Worm (Caenorhabditis elegans) whole organism, L4 larva: ENCODE results near the gene fdgt-2.
A peak's percentile ranks its signal among the peaks of the same experiment; 100 is the strongest.

ENCODE experiments used
- F10B5.3 ChIP-seq: sonication (generic microtip); optimal IDR thresholded peaks from 2 replicates; lab custom pipeline; 2016; ENCODE audit warnings: mild to moderate bottlenecking, missing genetic modification characterization, missing compliant biosample characterization
- F44E2.7 ChIP-seq: fragments of 200-800 bp; sonication (Bioruptor generic); IDR thresholded peaks from 2 replicates; pipeline ENCODE4 v2.1.2; 2022; ENCODE audit warnings: missing genetic modification characterization, missing compliant biosample characterization
- Y5F2A.4 ChIP-seq: fragments of 200-800 bp; sonication (Bioruptor generic); optimal IDR thresholded peaks from 2 replicates; lab custom pipeline; 2018; ENCODE audit warnings: mild to moderate bottlenecking, missing genetic modification characterization, missing compliant biosample characterization
- Y75B8A.6 ChIP-seq: fragments of 200-800 bp; sonication (Bioruptor generic); IDR thresholded peaks from 2 replicates; pipeline ENCODE4 v1.3.6; 2022; ENCODE audit warnings: missing genetic modification reagents, missing genetic modification characterization, missing compliant biosample characterization
- ZK337.2 ChIP-seq: fragments of 200-800 bp; sonication (Bioruptor generic); IDR thresholded peaks from 2 replicates; pipeline ENCODE4 v1.3.6; 2022; ENCODE audit warnings: missing genetic modification reagents, missing genetic modification characterization, missing compliant biosample characterization
- aly-2 ChIP-seq: sonication (generic microtip); optimal IDR thresholded peaks from 2 replicates; lab custom pipeline; 2018; ENCODE audit warnings: missing biosample characterization, missing genetic modification characterization
- attf-4 ChIP-seq: sonication (generic microtip); optimal IDR thresholded peaks from 3 replicates; lab custom pipeline; 2017; ENCODE audit warnings: missing biosample characterization, missing genetic modification characterization
- ceh-20 ChIP-seq: fragments of 200-800 bp; sonication (Bioruptor generic); IDR thresholded peaks from 2 replicates; pipeline ENCODE4 v1.3.6; 2022; ENCODE audit warnings: missing genetic modification reagents, missing genetic modification characterization, missing compliant biosample characterization
- ceh-32 ChIP-seq: sonication (generic microtip); optimal IDR thresholded peaks from 2 replicates; lab custom pipeline; 2016; ENCODE audit warnings: mild to moderate bottlenecking, missing genetic modification characterization, missing compliant biosample characterization; ENCODE audit not compliant: poor library complexity
- ceh-82 ChIP-seq: sonication (generic microtip); optimal IDR thresholded peaks from 2 replicates; lab custom pipeline; 2017; ENCODE audit warnings: missing biosample characterization, missing genetic modification characterization
- ces-1 ChIP-seq: fragments of 150-350 bp; sonication (generic microtip); optimal IDR thresholded peaks from 4 replicates; lab custom pipeline; 2014; ENCODE audit warnings: missing biosample characterization, missing genetic modification reagents, missing genetic modification characterization
- ctbp-1 ChIP-seq: fragments of 200-800 bp; sonication (Bioruptor generic); IDR thresholded peaks from 2 replicates; pipeline ENCODE4 v1.3.6; 2022; ENCODE audit warnings: missing genetic modification reagents, missing genetic modification characterization, missing compliant biosample characterization
- daf-12 ChIP-seq: fragments of 150-350 bp; optimal IDR thresholded peaks from 2 replicates; lab custom pipeline; 2014; ENCODE audit warnings: missing biosample characterization, missing genetic modification reagents, missing genetic modification characterization
- dmd-6 ChIP-seq: fragments of 200-800 bp; sonication (Bioruptor generic); IDR thresholded peaks from 2 replicates; pipeline ENCODE4 v1.3.6; 2022; ENCODE audit warnings: missing genetic modification reagents, missing genetic modification characterization, missing compliant biosample characterization
- dmd-9 ChIP-seq: fragments of 200-800 bp; sonication (Bioruptor generic); IDR thresholded peaks from 2 replicates; pipeline ENCODE4 v1.3.6; 2022; ENCODE audit warnings: missing genetic modification reagents, missing genetic modification characterization, missing compliant biosample characterization
- fos-1 ChIP-seq: fragments of 150-350 bp; optimal IDR thresholded peaks from 2 replicates; lab custom pipeline; 2014; ENCODE audit warnings: missing biosample characterization, missing genetic modification characterization
- hlh-11 ChIP-seq: fragments of 200-800 bp; sonication (Bioruptor generic); optimal IDR thresholded peaks from 2 replicates; lab custom pipeline; 2018; ENCODE audit warnings: mild to moderate bottlenecking, missing genetic modification characterization, missing compliant biosample characterization
- hlh-30 ChIP-seq: sonication (generic microtip); optimal IDR thresholded peaks from 2 replicates; lab custom pipeline; 2017; ENCODE audit warnings: antibody characterized with exemption, mild to moderate bottlenecking, missing genetic modification characterization, missing compliant biosample characterization; ENCODE audit not compliant: insufficient read depth
- hmg-1.1 ChIP-seq: fragments of 200-800 bp; sonication (Bioruptor generic); IDR thresholded peaks from 2 replicates; pipeline ENCODE4 v1.3.6; 2022; ENCODE audit warnings: missing genetic modification reagents, missing genetic modification characterization, missing compliant biosample characterization
- lim-7 ChIP-seq: fragments of 200-800 bp; sonication (Bioruptor generic); IDR thresholded peaks from 2 replicates; pipeline ENCODE4 v1.3.6; 2022; ENCODE audit warnings: missing genetic modification characterization, missing compliant biosample characterization
- lin-1 ChIP-seq: fragments of 200-800 bp; sonication (Bioruptor generic); IDR thresholded peaks from 2 replicates; pipeline ENCODE4 v1.3.6; 2022; ENCODE audit warnings: missing genetic modification reagents, missing genetic modification characterization, missing compliant biosample characterization
- lin-15B ChIP-seq: fragments of 150-350 bp; sonication (generic microtip); optimal IDR thresholded peaks from 3 replicates; lab custom pipeline; 2014; ENCODE audit warnings: missing biosample characterization, missing genetic modification characterization
- lin-38 ChIP-seq: fragments of 200-800 bp; sonication (Bioruptor generic); IDR thresholded peaks from 2 replicates; pipeline ENCODE4 v1.3.6; 2022; ENCODE audit warnings: missing genetic modification reagents, missing genetic modification characterization, missing compliant biosample characterization
- lir-3 ChIP-seq: sonication (generic microtip); optimal IDR thresholded peaks from 2 replicates; lab custom pipeline; 2016; ENCODE audit warnings: mild to moderate bottlenecking, missing genetic modification characterization, missing compliant biosample characterization
- lsy-2 ChIP-seq, 2 experiments: fragments of 150-350 bp in 1 of 2; sonication (generic microtip) in 1 of 2; optimal IDR thresholded peaks; 2 replicates each; lab custom pipeline; 2014 to 2017; ENCODE audit warnings: missing biosample characterization in 2 of 2, missing genetic modification characterization in 2 of 2
- madf-5 ChIP-seq, 2 experiments: fragments of 200-800 bp; sonication (Bioruptor generic); IDR thresholded peaks; 2 replicates each; pipeline ENCODE4 v1.3.6; 2022; ENCODE audit warnings: missing compliant biosample characterization in 2 of 2, missing genetic modification characterization in 2 of 2
- mdl-1 ChIP-seq, 2 experiments: fragments of 150-350 bp in 1 of 2; sonication (generic microtip) in 1 of 2; optimal IDR thresholded peaks; 2 replicates each; lab custom pipeline; 2014 to 2017; ENCODE audit warnings: missing biosample characterization in 2 of 2, missing genetic modification characterization in 2 of 2
- nhr-10 ChIP-seq: fragments of 150-350 bp; optimal IDR thresholded peaks from 2 replicates; lab custom pipeline; 2014; ENCODE audit warnings: missing biosample characterization, missing genetic modification characterization
- nhr-102 ChIP-seq: sonication (generic microtip); optimal IDR thresholded peaks from 2 replicates; lab custom pipeline; 2016; ENCODE audit warnings: mild to moderate bottlenecking, missing genetic modification characterization, moderate library complexity, missing compliant biosample characterization
- nhr-111 ChIP-seq: fragments of 200-800 bp; sonication (Bioruptor generic); optimal IDR thresholded peaks from 2 replicates; lab custom pipeline; 2018; ENCODE audit warnings: mild to moderate bottlenecking, missing genetic modification characterization, missing compliant biosample characterization
- nhr-237 ChIP-seq: sonication (generic microtip); optimal IDR thresholded peaks from 2 replicates; lab custom pipeline; 2017; ENCODE audit warnings: missing biosample characterization, missing genetic modification characterization
- nhr-25 ChIP-seq: sonication (generic microtip); optimal IDR thresholded peaks from 2 replicates; lab custom pipeline; 2017; ENCODE audit warnings: missing genetic modification characterization, mild to moderate bottlenecking, missing compliant biosample characterization, antibody characterized with exemption, moderate library complexity, borderline replicate concordance; ENCODE audit not compliant: insufficient read depth
- nhr-28 ChIP-seq: fragments of 150-350 bp; optimal IDR thresholded peaks from 2 replicates; lab custom pipeline; 2014; ENCODE audit warnings: missing biosample characterization, missing genetic modification characterization
- nhr-42 ChIP-seq: fragments of 200-800 bp; sonication (Bioruptor generic); IDR thresholded peaks from 2 replicates; pipeline ENCODE4 v1.3.6; 2022; ENCODE audit warnings: missing genetic modification characterization, missing compliant biosample characterization
- nhr-48 ChIP-seq: sonication (generic microtip); optimal IDR thresholded peaks from 2 replicates; lab custom pipeline; 2016; ENCODE audit warnings: mild to moderate bottlenecking, missing genetic modification characterization, missing compliant biosample characterization
- pha-4 ChIP-seq, 2 experiments: fragments of 150-350 bp in 1 of 2; fragments of 200-800 bp in 1 of 2; sonication (Bioruptor generic) in 1 of 2; IDR thresholded peaks in 1 of 2; optimal IDR thresholded peaks in 1 of 2; 2 replicates each; pipeline versions ENCODE4 v1.3.6 to Lab custom; 2014 to 2022; ENCODE audit warnings: missing genetic modification characterization in 2 of 2, missing genetic modification reagents in 2 of 2, missing biosample characterization in 1 of 2, missing compliant biosample characterization in 1 of 2
- php-3 ChIP-seq: fragments of 200-800 bp; sonication (Bioruptor generic); IDR thresholded peaks from 2 replicates; pipeline ENCODE4 v1.3.6; 2022; ENCODE audit warnings: missing genetic modification reagents, missing genetic modification characterization, missing compliant biosample characterization
- pqm-1 ChIP-seq: sonication (generic microtip); optimal IDR thresholded peaks from 2 replicates; lab custom pipeline; 2017; ENCODE audit warnings: missing biosample characterization, missing genetic modification characterization
- saeg-2 ChIP-seq: fragments of 200-800 bp; sonication (Bioruptor generic); IDR thresholded peaks from 2 replicates; pipeline ENCODE4 v1.3.6; 2022; ENCODE audit warnings: missing genetic modification reagents, missing genetic modification characterization, missing compliant biosample characterization
- set-16 ChIP-seq: fragments of 200-800 bp; sonication (Bioruptor generic); IDR thresholded peaks from 2 replicates; pipeline ENCODE4 v1.3.6; 2022; ENCODE audit warnings: missing genetic modification reagents, missing genetic modification characterization, missing compliant biosample characterization
- skn-1 ChIP-seq: fragments of 150-350 bp; optimal IDR thresholded peaks from 2 replicates; lab custom pipeline; 2014; ENCODE audit warnings: missing biosample characterization, missing genetic modification characterization
- snpc-1.2 ChIP-seq: fragments of 200-800 bp; sonication (Bioruptor generic); IDR thresholded peaks from 2 replicates; pipeline ENCODE4 v1.3.6; 2022; ENCODE audit warnings: missing genetic modification reagents, missing genetic modification characterization, missing compliant biosample characterization
- spr-1 ChIP-seq: sonication (generic microtip); optimal IDR thresholded peaks from 2 replicates; lab custom pipeline; 2016; ENCODE audit warnings: mild to moderate bottlenecking, missing genetic modification characterization, missing compliant biosample characterization
- spr-3 ChIP-seq: fragments of 200-800 bp; sonication (Bioruptor generic); optimal IDR thresholded peaks from 2 replicates; lab custom pipeline; 2018; ENCODE audit warnings: mild to moderate bottlenecking, missing genetic modification characterization, missing compliant biosample characterization
- unc-130 ChIP-seq: sonication (generic microtip); optimal IDR thresholded peaks from 2 replicates; lab custom pipeline; 2016; ENCODE audit warnings: missing genetic modification reagents, missing genetic modification characterization, missing compliant biosample characterization
- vab-7 ChIP-seq: fragments of 200-800 bp; sonication (Bioruptor generic); IDR thresholded peaks from 2 replicates; pipeline ENCODE4 v1.3.6; 2022; ENCODE audit warnings: missing genetic modification reagents, missing genetic modification characterization, missing compliant biosample characterization
- zfp-3 ChIP-seq: fragments of 200-800 bp; sonication (Bioruptor generic); conservative IDR thresholded peaks from 2 replicates; pipeline ENCODE4 v1.3.6; 2022; ENCODE audit warnings: missing genetic modification reagents, missing genetic modification characterization, missing compliant biosample characterization
- zip-2 ChIP-seq: fragments of 150-350 bp; optimal IDR thresholded peaks from 2 replicates; lab custom pipeline; 2014; ENCODE audit warnings: missing biosample characterization, missing genetic modification characterization

The fdgt-2 gene

ce11 chrII:8384344-8384743, 33.1 kb upstream of the fdgt-2 start (continued):
- no peak for TF ChIP-seq lin-1 (GFP tag; lab: Robert Waterston, UW)
- no peak for TF ChIP-seq ceh-32
- no peak for TF ChIP-seq hmg-1.1
- no peak for TF ChIP-seq F10B5.3
- TF ChIP-seq zip-2 (tag; lab: Kevin White, UChicago) = no peak
- peak; percentile 43 for TF ChIP-seq nhr-102 (tag; lab: Kevin White, UChicago)
- no peak for TF ChIP-seq lir-3 (tag; lab: Kevin White, UChicago)

- TF ChIP-seq dmd-6 (GFP tag; lab: Robert Waterston, UW) (no peak), nhr-48 (tag; lab: Kevin White, UChicago) (no peak), daf-12 (tag; lab: Kevin White, UChicago) (no peak), F44E2.7 (GFP tag; lab: Robert Waterston, UW) (no peak), nhr-102 (tag; lab: Kevin White, UChicago) (no peak), lin-38 (no peak), pqm-1 (tag; lab: Kevin White, UChicago) (peak; percentile 18), lin-15B (tag; lab: Kevin White, UChicago) (no peak), Y5F2A.4 (GFP tag; lab: Kevin White, UChicago) (no peak), unc-130 (no peak), set-16 (GFP tag; lab: Robert Waterston, UW) (no peak), nhr-25 (no peak), vab-7 (GFP tag; lab: Robert Waterston, UW) (no peak), lsy-2 (tag; optimal IDR thresholded peaks at IDR 0.05; lab: Kevin White, UChicago) (peak in 1 of 2 experiments; percentile 56), mdl-1 (tag; optimal IDR thresholded peaks at IDR 0.05; lab: Kevin White, UChicago) (no peak), ceh-20 (no peak), ces-1 (GFP tag; lab: Kevin White, UChicago) (no peak), spr-3 (GFP tag; lab: Kevin White, UChicago) (no peak), nhr-237 (tag; lab: Kevin White, UChicago) (no peak), nhr-28 (tag; lab: Kevin White, UChicago) (peak; percentile 29), ceh-32 (no peak), ceh-82 (tag; lab: Kevin White, UChicago) (no peak)
- TF ChIP-seq, all 104 proteins: peak for 3
Measured at ce11 chrII:8385561-8385960, 31.9 kb upstream of the fdgt-2 start.

- TF ChIP-seq nhr-42 (GFP tag; lab: Robert Waterston, UW) = no peak
- TF ChIP-seq lim-7 (GFP tag; lab: Robert Waterston, UW) = no peak
- TF ChIP-seq hlh-11 (tag; lab: Kevin White, UChicago) = peak; percentile 76
- no peak for TF ChIP-seq skn-1
- TF ChIP-seq dmd-9 (GFP tag; lab: Robert Waterston, UW) = no peak
- TF ChIP-seq attf-4 (tag; lab: Kevin White, UChicago) = no peak
- no peak for TF ChIP-seq Y75B8A.6 (GFP tag; lab: Robert Waterston, UW)
- no peak for TF ChIP-seq zfp-3
- peak; percentile 57; the same call in 1 of the 2 replicates for TF ChIP-seq saeg-2 (GFP tag; lab: Robert Waterston, UW)
- no peak for TF ChIP-seq hlh-30
- no peak for TF ChIP-seq F10B5.3
- no peak for TF ChIP-seq nhr-111 (GFP tag; lab: Kevin White, UChicago)
- no peak for TF ChIP-seq ceh-32
- no peak for TF ChIP-seq spr-1 (tag; lab: Kevin White, UChicago)
- no peak for TF ChIP-seq ZK337.2 (GFP tag; lab: Robert Waterston, UW)
- peak; percentile 84 for TF ChIP-seq php-3 (GFP tag; lab: Robert Waterston, UW)
- no peak for TF ChIP-seq ctbp-1 (GFP tag; lab: Robert Waterston, UW)
- no peak for TF ChIP-seq pha-4 (GFP tag; IDR thresholded peaks at IDR 0.05; lab: Robert Waterston, UW)
- TF ChIP-seq pha-4 (tag; optimal IDR thresholded peaks at IDR 0.05; lab: Kevin White, UChicago) = no peak
- TF ChIP-seq snpc-1.2 (GFP tag; lab: Robert Waterston, UW) = no peak
- TF ChIP-seq nhr-25 = no peak
- no peak for TF ChIP-seq nhr-237 (tag; lab: Kevin White, UChicago)
- TF ChIP-seq madf-5 (GFP tag; IDR thresholded peaks at IDR 0.05; lab: Robert Waterston, UW) = no peak
- peak; percentile 1 for TF ChIP-seq nhr-10
- no peak for TF ChIP-seq aly-2 (tag; lab: Kevin White, UChicago)
- no peak for TF ChIP-seq fos-1
- peak; percentile 80 for TF ChIP-seq pqm-1 (tag; lab: Kevin White, UChicago)
Measured at ce11 chrII:8386897-8387296, 30.5 kb upstream of the fdgt-2 start.
